Worm (Caenorhabditis elegans) whole organism, early embryonic: ENCODE results near the gene K10C2.12.

ENCODE experiments used
- B0310.2 ChIP-seq: sonication (generic microtip); optimal IDR thresholded peaks from 2 replicates; lab custom pipeline; 2016; ENCODE audit warnings: mild to moderate bottlenecking, missing genetic modification characterization, missing compliant biosample characterization
- F13C5.2 ChIP-seq: sonication (generic microtip); optimal IDR thresholded peaks from 2 replicates; lab custom pipeline; 2017; ENCODE audit warnings: mild to moderate bottlenecking, missing genetic modification characterization, inconsistent platforms, missing compliant biosample characterization
- aly-1 ChIP-seq: sonication (generic microtip); optimal IDR thresholded peaks from 2 replicates; lab custom pipeline; 2016; ENCODE audit warnings: missing genetic modification characterization, missing compliant biosample characterization
- ama-1 ChIP-seq: fragments of 150-350 bp; optimal IDR thresholded peaks from 2 replicates; lab custom pipeline; 2014
- ceh-13 ChIP-seq: fragments of 200-800 bp; sonication (Bioruptor generic); optimal IDR thresholded peaks from 2 replicates; lab custom pipeline; 2018; ENCODE audit warnings: mild to moderate bottlenecking, missing genetic modification characterization, missing compliant biosample characterization
- ceh-36 ChIP-seq: sonication (generic microtip); optimal IDR thresholded peaks from 2 replicates; lab custom pipeline; 2016; ENCODE audit warnings: missing genetic modification characterization, inconsistent platforms, missing compliant biosample characterization
- ets-7 ChIP-seq: sonication (generic microtip); optimal IDR thresholded peaks from 2 replicates; lab custom pipeline; 2016; ENCODE audit warnings: missing genotype, missing genetic modification characterization, missing compliant biosample characterization
- flt-1 ChIP-seq: fragments of 200-800 bp; sonication (Bioruptor generic); IDR thresholded peaks from 2 replicates; pipeline ENCODE4 v1.3.6; 2022; ENCODE audit warnings: missing genetic modification characterization, missing compliant biosample characterization
- hmbx-1 ChIP-seq: sonication (generic microtip); optimal IDR thresholded peaks from 2 replicates; lab custom pipeline; 2016; ENCODE audit warnings: mild to moderate bottlenecking, missing genetic modification characterization, missing compliant biosample characterization
- hmg-4 ChIP-seq: fragments of 200-800 bp; sonication (Bioruptor generic); optimal IDR thresholded peaks from 2 replicates; lab custom pipeline; 2018; ENCODE audit warnings: mild to moderate bottlenecking, missing genetic modification characterization, missing compliant biosample characterization
- hnd-1 ChIP-seq: sonication (generic microtip); optimal IDR thresholded peaks from 2 replicates; lab custom pipeline; 2016; ENCODE audit warnings: missing genetic modification characterization, missing compliant biosample characterization
- pes-1 ChIP-seq: fragments of 200-800 bp; sonication (Bioruptor generic); IDR thresholded peaks from 2 replicates; pipeline ENCODE4 v1.3.6; 2022; ENCODE audit warnings: missing genetic modification reagents, missing genetic modification characterization, missing compliant biosample characterization
- scrt-1 ChIP-seq: fragments of 200-800 bp; sonication (Bioruptor generic); IDR thresholded peaks from 2 replicates; pipeline ENCODE4 v1.3.6; 2022; ENCODE audit warnings: missing genetic modification characterization, missing compliant biosample characterization
- sea-1 ChIP-seq: fragments of 200-800 bp; sonication (Bioruptor generic); conservative IDR thresholded peaks from 2 replicates; pipeline ENCODE4 v1.3.6; 2022; ENCODE audit warnings: missing genetic modification characterization, missing compliant biosample characterization
- tbx-11 ChIP-seq: fragments of 200-800 bp; sonication (Bioruptor generic); IDR thresholded peaks from 2 replicates; pipeline ENCODE4 v1.3.6; 2022; ENCODE audit warnings: missing genetic modification characterization, missing compliant biosample characterization
- tbx-37 ChIP-seq: fragments of 200-800 bp; sonication (Bioruptor generic); conservative IDR thresholded peaks from 2 replicates; pipeline ENCODE4 v1.3.6; 2022; ENCODE audit warnings: missing genetic modification reagents, missing genetic modification characterization, missing compliant biosample characterization
- tra-4 ChIP-seq: sonication (generic microtip); optimal IDR thresholded peaks from 2 replicates; lab custom pipeline; 2017; ENCODE audit warnings: missing genetic modification characterization, missing compliant biosample characterization

The K10C2.12 gene

DNA sequence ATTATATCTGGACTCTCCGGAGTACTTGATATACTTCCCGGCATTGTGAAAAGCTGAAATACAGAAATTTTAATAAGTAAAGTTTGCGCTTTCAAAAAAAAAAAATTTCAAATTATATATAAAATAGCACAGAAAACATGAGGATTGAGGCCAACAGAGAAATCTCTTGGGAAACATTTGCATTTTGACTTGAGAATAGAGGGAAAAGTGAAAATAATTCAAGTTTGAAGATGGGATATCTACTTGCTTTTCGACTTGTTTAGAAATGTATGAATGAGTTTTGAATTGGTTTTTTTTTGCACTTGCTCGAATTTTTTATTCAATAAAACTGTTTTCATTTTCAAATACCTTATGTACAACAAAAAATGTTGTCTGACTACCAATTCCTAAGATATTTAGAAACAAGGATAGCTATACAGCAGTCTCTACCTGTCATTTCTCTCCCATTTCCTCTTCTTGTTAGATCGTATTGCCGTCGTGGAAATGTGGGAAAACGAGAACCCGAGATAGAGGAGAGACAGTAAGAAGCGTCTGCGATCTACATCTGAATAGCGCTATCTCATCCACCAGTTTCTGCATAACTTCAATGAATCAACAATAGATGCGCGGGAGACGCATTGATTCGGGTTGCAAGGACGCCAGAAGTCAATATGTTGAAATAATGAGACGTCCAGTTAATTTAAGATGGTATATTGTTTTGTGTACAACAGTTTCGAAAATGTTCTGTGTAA lies 4.1 kb downstream of the K10C2.12 start, which contains the start of gene T22E5.6:
TSS of gene T22E5.6 (minus strand) at position 51 of the 731 bp plus-strand sequence.
- TF ChIP-seq ceh-13 (GFP tag; lab: Kevin White, UChicago) (no peak), tra-4 (no peak), F13C5.2 (tag; lab: Kevin White, UChicago) (no peak), ceh-36 (no peak), flt-1 (GFP tag; lab: Robert Waterston, UW) (no peak)

ce11 chrX:6413583-6413982 lies 7.0 kb downstream of the K10C2.12 start:
- TF ChIP-seq hmbx-1 (tag; lab: Kevin White, UChicago): no peak
- TF ChIP-seq B0310.2 (tag; lab: Kevin White, UChicago): no peak
- TF ChIP-seq scrt-1: no peak
- no peak for TF ChIP-seq F13C5.2 (tag; lab: Kevin White, UChicago)
- TF ChIP-seq sea-1: no peak
- no peak for TF ChIP-seq pes-1
- no peak for TF ChIP-seq ets-7
- no peak for TF ChIP-seq aly-1 (tag; lab: Kevin White, UChicago)
- no peak for TF ChIP-seq ama-1 (lab: Kevin White, UChicago)
- no peak for TF ChIP-seq ceh-13 (GFP tag; lab: Kevin White, UChicago)

ce11 chrX:6412575-6412974 lies 8.0 kb downstream of the K10C2.12 start, which contains the start of gene T22E5.1:
TSS of gene T22E5.1 (plus strand) at chrX:6412875.
- TF ChIP-seq F13C5.2 (tag; lab: Kevin White, UChicago) (no peak), ets-7 (no peak), hmbx-1 (tag; lab: Kevin White, UChicago) (no peak), ceh-36 (no peak), tra-4 (no peak), flt-1 (GFP tag; lab: Robert Waterston, UW) (no peak), pes-1 (no peak), sea-1 (no peak), ama-1 (lab: Kevin White, UChicago) (no peak), tbx-37 (no peak)

ce11 chrX:6410177-6410765 lies 10.3 kb downstream of the K10C2.12 start, which contains the start of gene mup-2:
TSS of gene mup-2 (minus strand) at chrX:6410227.
- no peak for TF ChIP-seq tbx-11 (GFP tag; lab: Robert Waterston, UW)
- no peak for TF ChIP-seq ama-1 (lab: Kevin White, UChicago)
- no peak for TF ChIP-seq sea-1
- no peak for TF ChIP-seq flt-1 (GFP tag; lab: Robert Waterston, UW)
- TF ChIP-seq aly-1 (tag; lab: Kevin White, UChicago): no peak
- no peak for TF ChIP-seq hmbx-1 (tag; lab: Kevin White, UChicago)
- no peak for TF ChIP-seq ceh-13 (GFP tag; lab: Kevin White, UChicago)
- TF ChIP-seq B0310.2 (tag; lab: Kevin White, UChicago): no peak
- TF ChIP-seq tra-4: no peak
- no peak for TF ChIP-seq ets-7
- TF ChIP-seq pes-1: no peak
- TF ChIP-seq ceh-36: no peak
- TF ChIP-seq hnd-1 (tag; lab: Kevin White, UChicago): no peak

ce11 chrX:6408713-6409112 lies 11.9 kb downstream of the K10C2.12 start:
- TF ChIP-seq hmg-4 (GFP tag; lab: Kevin White, UChicago) (no peak), tbx-11 (GFP tag; lab: Robert Waterston, UW) (no peak), ama-1 (lab: Kevin White, UChicago) (no peak), ceh-36 (no peak), F13C5.2 (tag; lab: Kevin White, UChicago) (no peak), scrt-1 (no peak), flt-1 (GFP tag; lab: Robert Waterston, UW) (no peak), hmbx-1 (tag; lab: Kevin White, UChicago) (no peak), sea-1 (no peak), aly-1 (tag; lab: Kevin White, UChicago) (no peak), ets-7 (no peak), tra-4 (no peak)

DNA sequence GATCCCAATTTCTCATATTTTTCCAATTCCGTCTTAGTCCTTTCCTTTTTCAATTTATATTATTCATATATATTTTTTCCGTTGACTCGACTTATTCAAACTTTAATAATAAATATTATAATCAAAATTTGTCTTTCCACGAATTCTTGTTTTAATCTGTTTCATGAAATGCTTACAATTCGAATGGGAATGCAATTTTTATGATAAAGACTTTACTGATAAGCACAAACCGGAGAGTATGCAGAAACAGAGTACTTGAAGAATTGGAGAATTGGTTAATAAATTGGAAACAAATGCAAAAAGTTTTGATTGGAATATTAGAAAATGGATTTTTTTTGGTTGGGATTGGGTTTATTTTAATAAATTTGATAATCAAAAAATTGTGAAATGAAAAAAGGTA lies 12.3 kb downstream of the K10C2.12 start:
- TF ChIP-seq tra-4 (no peak), B0310.2 (tag; lab: Kevin White, UChicago) (no peak), tbx-37 (no peak), ama-1 (lab: Kevin White, UChicago) (no peak), scrt-1 (no peak), ets-7 (no peak), hmg-4 (GFP tag; lab: Kevin White, UChicago) (no peak), ceh-36 (no peak), F13C5.2 (tag; lab: Kevin White, UChicago) (no peak), pes-1 (no peak), hmbx-1 (tag; lab: Kevin White, UChicago) (no peak), tbx-11 (GFP tag; lab: Robert Waterston, UW) (no peak)

DNA sequence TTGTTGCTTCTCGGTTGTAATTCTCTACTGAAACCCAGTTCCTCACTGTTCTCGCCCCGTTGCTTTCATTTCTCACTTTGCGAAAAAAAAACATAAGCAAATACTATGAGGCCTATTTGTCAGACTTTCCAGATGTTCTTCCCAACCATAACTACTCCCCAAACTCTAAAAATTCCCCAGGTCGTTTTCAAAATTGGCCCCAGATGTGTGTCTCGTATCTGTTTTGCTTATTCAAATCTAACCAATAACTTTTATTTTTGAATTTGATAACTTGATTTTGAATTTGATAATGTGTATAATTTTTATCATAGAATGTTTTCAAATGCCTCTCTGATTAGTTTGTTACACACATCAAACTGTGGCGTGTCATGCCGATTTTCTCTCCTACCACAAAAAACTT lies 12.8 kb downstream of the K10C2.12 start:
- TF ChIP-seq hmg-4 (GFP tag; lab: Kevin White, UChicago) (no peak), sea-1 (no peak), hnd-1 (tag; lab: Kevin White, UChicago) (no peak), F13C5.2 (tag; lab: Kevin White, UChicago) (no peak), hmbx-1 (tag; lab: Kevin White, UChicago) (no peak), ceh-13 (GFP tag; lab: Kevin White, UChicago) (no peak), ama-1 (lab: Kevin White, UChicago) (no peak)

ce11 chrX:6405905-6406304 lies 14.7 kb downstream of the K10C2.12 start:
- TF ChIP-seq pes-1: no peak
